Worm (Caenorhabditis elegans) whole organism, L3 larva: ENCODE data around the gene ZK1240.9.

Experiments used
- ZK546.5 ChIP-seq: sonication (generic microtip); optimal IDR thresholded peaks from 2 replicates; lab custom pipeline; 2017; ENCODE audit warnings: missing biosample characterization, missing genetic modification characterization
- aly-2 ChIP-seq: fragments of 150-350 bp; optimal IDR thresholded peaks from 2 replicates; lab custom pipeline; 2014; ENCODE audit warnings: missing biosample characterization, missing genetic modification characterization
- ama-1 ChIP-seq: fragments of 150-350 bp; optimal IDR thresholded peaks from 2 replicates; lab custom pipeline; 2018
- ceh-16 ChIP-seq: sonication (generic microtip); optimal IDR thresholded peaks from 2 replicates; lab custom pipeline; 2017; ENCODE audit warnings: missing biosample characterization, missing genetic modification characterization
- ceh-28 ChIP-seq: fragments of 150-350 bp; optimal IDR thresholded peaks from 2 replicates; lab custom pipeline; 2014; ENCODE audit warnings: missing biosample characterization, missing genetic modification reagents, missing genetic modification characterization
- ceh-82 ChIP-seq: fragments of 150-350 bp; optimal IDR thresholded peaks from 2 replicates; lab custom pipeline; 2014; ENCODE audit warnings: missing biosample characterization, missing genetic modification characterization
- ceh-9 ChIP-seq: sonication (generic microtip); optimal IDR thresholded peaks from 2 replicates; lab custom pipeline; 2018; ENCODE audit warnings: missing biosample characterization, missing genetic modification characterization
- daf-12 ChIP-seq: fragments of 150-350 bp; optimal IDR thresholded peaks from 2 replicates; lab custom pipeline; 2014; ENCODE audit warnings: missing biosample characterization, missing genetic modification reagents, missing genetic modification characterization
- egl-27 ChIP-seq: sonication (generic microtip); optimal IDR thresholded peaks from 4 replicates; lab custom pipeline; 2017; ENCODE audit warnings: missing biosample characterization, missing genetic modification reagents, missing genetic modification characterization
- egl-5 ChIP-seq: fragments of 150-350 bp; optimal IDR thresholded peaks from 2 replicates; lab custom pipeline; 2017; ENCODE audit warnings: missing biosample characterization, missing genetic modification reagents, missing genetic modification characterization, inconsistent platforms
- elt-1 ChIP-seq: fragments of 150-350 bp; optimal IDR thresholded peaks from 2 replicates; lab custom pipeline; 2014; ENCODE audit warnings: missing biosample characterization, missing genetic modification characterization
- elt-2 ChIP-seq: sonication (generic microtip); optimal IDR thresholded peaks from 2 replicates; lab custom pipeline; 2016; ENCODE audit warnings: missing genetic modification reagents, mild to moderate bottlenecking, missing genetic modification characterization, missing compliant biosample characterization
- elt-3 ChIP-seq, 3 experiments: fragments of 150-350 bp in 1 of 3; sonication (generic microtip) in 2 of 3; optimal IDR thresholded peaks; 2 replicates in 2 of 3; 4 replicates in 1 of 3; lab custom pipeline; 2014 to 2017; ENCODE audit warnings: missing biosample characterization in 3 of 3, missing genetic modification characterization in 3 of 3
- eor-1 ChIP-seq, 2 experiments: fragments of 150-350 bp; optimal IDR thresholded peaks; 2 replicates each; lab custom pipeline; 2014 to 2018; ENCODE audit warnings: missing biosample characterization in 2 of 2, missing genetic modification characterization in 2 of 2
- fkh-10 ChIP-seq: sonication (generic microtip); optimal IDR thresholded peaks from 2 replicates; lab custom pipeline; 2017; ENCODE audit warnings: missing biosample characterization, missing genetic modification reagents, missing genetic modification characterization
- fkh-2 ChIP-seq: fragments of 150-350 bp; optimal IDR thresholded peaks from 2 replicates; lab custom pipeline; 2014; ENCODE audit warnings: missing biosample characterization, missing genetic modification reagents, missing genetic modification characterization
- fos-1 ChIP-seq: fragments of 150-350 bp; optimal IDR thresholded peaks from 2 replicates; lab custom pipeline; 2014; ENCODE audit warnings: missing biosample characterization, missing genetic modification characterization
- hmg-11 ChIP-seq: sonication (generic microtip); optimal IDR thresholded peaks from 2 replicates; lab custom pipeline; 2016; ENCODE audit warnings: missing genetic modification characterization, missing compliant biosample characterization
- jun-1 ChIP-seq: fragments of 150-350 bp; optimal IDR thresholded peaks from 2 replicates; lab custom pipeline; 2014; ENCODE audit warnings: missing biosample characterization, missing genetic modification reagents, missing genetic modification characterization
- lin-39 ChIP-seq: fragments of 150-350 bp; optimal IDR thresholded peaks from 2 replicates; lab custom pipeline; 2018; ENCODE audit warnings: missing biosample characterization, missing genetic modification reagents, missing genetic modification characterization
- lsy-12 ChIP-seq: sonication (generic microtip); optimal IDR thresholded peaks from 2 replicates; lab custom pipeline; 2016; ENCODE audit warnings: mild to moderate bottlenecking, missing genetic modification characterization, missing compliant biosample characterization
- mml-1 ChIP-seq: fragments of 150-350 bp; sonication (generic microtip); optimal IDR thresholded peaks from 3 replicates; lab custom pipeline; 2014; ENCODE audit warnings: missing biosample characterization, missing genetic modification characterization
- nfya-1 ChIP-seq: sonication (generic microtip); optimal IDR thresholded peaks from 2 replicates; lab custom pipeline; 2017; ENCODE audit warnings: missing genetic modification characterization, mild to moderate bottlenecking, missing compliant biosample characterization, antibody characterized with exemption, moderate library complexity; ENCODE audit not compliant: insufficient read depth
- nhr-11 ChIP-seq: fragments of 150-350 bp; optimal IDR thresholded peaks from 2 replicates; lab custom pipeline; 2014; ENCODE audit warnings: missing biosample characterization, missing genetic modification characterization
- nhr-12 ChIP-seq: fragments of 150-350 bp; optimal IDR thresholded peaks from 2 replicates; lab custom pipeline; 2014; ENCODE audit warnings: missing biosample characterization, missing genetic modification characterization
- nhr-23 ChIP-seq: fragments of 150-350 bp; optimal IDR thresholded peaks from 2 replicates; lab custom pipeline; 2014; ENCODE audit warnings: missing biosample characterization, missing genetic modification reagents, missing genetic modification characterization
- nhr-237 ChIP-seq: fragments of 150-350 bp; optimal IDR thresholded peaks from 2 replicates; lab custom pipeline; 2014; ENCODE audit warnings: missing biosample characterization, missing genetic modification characterization
- nhr-25 ChIP-seq: sonication (generic microtip); optimal IDR thresholded peaks from 2 replicates; lab custom pipeline; 2017; ENCODE audit warnings: missing biosample characterization, missing genetic modification characterization
- nhr-28 ChIP-seq: fragments of 150-350 bp; optimal IDR thresholded peaks from 2 replicates; lab custom pipeline; 2014; ENCODE audit warnings: missing biosample characterization, missing genetic modification characterization
- nhr-67 ChIP-seq: fragments of 150-350 bp; optimal IDR thresholded peaks from 2 replicates; lab custom pipeline; 2014; ENCODE audit warnings: missing biosample characterization, missing genetic modification characterization
- nhr-76 ChIP-seq: fragments of 150-350 bp; sonication (generic microtip); optimal IDR thresholded peaks from 5 replicates; lab custom pipeline; 2014; ENCODE audit warnings: missing biosample characterization, missing genetic modification characterization
- nhr-77 ChIP-seq: fragments of 150-350 bp; optimal IDR thresholded peaks from 2 replicates; lab custom pipeline; 2014; ENCODE audit warnings: missing biosample characterization, missing genetic modification characterization
- pha-4 ChIP-seq: fragments of 150-350 bp; optimal IDR thresholded peaks from 2 replicates; lab custom pipeline; 2014; ENCODE audit warnings: missing biosample characterization, missing genetic modification reagents, missing genetic modification characterization
- pqm-1 ChIP-seq: fragments of 150-350 bp; optimal IDR thresholded peaks from 2 replicates; lab custom pipeline; 2017; ENCODE audit warnings: missing biosample characterization, missing genetic modification characterization, inconsistent platforms
- sea-2 ChIP-seq: fragments of 150-350 bp; sonication (generic microtip); optimal IDR thresholded peaks from 4 replicates; lab custom pipeline; 2014; ENCODE audit warnings: missing biosample characterization, missing genetic modification reagents, missing genetic modification characterization
- skn-1 ChIP-seq: fragments of 150-350 bp; optimal IDR thresholded peaks from 2 replicates; lab custom pipeline; 2014; ENCODE audit warnings: missing biosample characterization, missing genetic modification characterization
- tbx-2 ChIP-seq: sonication (generic microtip); optimal IDR thresholded peaks from 2 replicates; lab custom pipeline; 2016; ENCODE audit warnings: mild to moderate bottlenecking, missing genetic modification characterization, missing compliant biosample characterization
- unc-39 ChIP-seq: sonication (generic microtip); optimal IDR thresholded peaks from 4 replicates; lab custom pipeline; 2017; ENCODE audit warnings: missing biosample characterization, missing genetic modification characterization
- unc-62 ChIP-seq: fragments of 150-350 bp; sonication (generic microtip); optimal IDR thresholded peaks from 4 replicates; lab custom pipeline; 2014; ENCODE audit warnings: missing biosample characterization, missing genetic modification reagents, missing genetic modification characterization
- zag-1 ChIP-seq: fragments of 150-350 bp; optimal IDR thresholded peaks from 2 replicates; lab custom pipeline; 2014; ENCODE audit warnings: missing biosample characterization, missing genetic modification characterization
- ztf-4 ChIP-seq: fragments of 150-350 bp; optimal IDR thresholded peaks from 2 replicates; lab custom pipeline; 2014; ENCODE audit warnings: missing biosample characterization, missing genetic modification characterization

Gene ZK1240.9

DNA sequence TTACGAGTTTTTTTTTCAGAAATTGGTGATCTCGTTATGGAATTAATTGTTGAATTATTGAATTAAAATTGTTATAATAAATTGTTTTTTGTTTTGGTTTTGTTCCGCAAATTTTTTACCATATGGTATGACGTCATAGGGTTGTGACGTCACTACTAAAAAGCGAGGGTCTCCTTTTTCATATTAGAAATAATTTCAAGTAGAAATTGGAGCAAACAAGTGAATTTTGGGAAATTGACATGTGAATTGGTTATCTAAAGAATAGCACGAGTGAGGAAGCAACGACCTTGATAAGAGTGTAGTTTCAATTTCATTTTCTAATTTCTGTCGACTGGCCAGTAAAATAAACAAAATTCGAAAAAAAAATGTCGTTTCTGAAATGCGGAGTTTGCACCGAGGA, 17.6 kb downstream of the ZK1240.9 start, which contains the start of gene F43C11.7:
Gene F43C11.7, plus strand, starts transcription at position 326 of the 400 bp plus-strand sequence.
- peak; percentile 49 for TF ChIP-seq pqm-1 (tag; lab: Kevin White, UChicago)
- no peak for TF ChIP-seq skn-1
- TF ChIP-seq nhr-23 (tag; lab: Kevin White, UChicago): no peak
- peak; percentile 87 for TF ChIP-seq elt-2 (tag; lab: Kevin White, UChicago)
- peak; percentile 51 for TF ChIP-seq pha-4

DNA sequence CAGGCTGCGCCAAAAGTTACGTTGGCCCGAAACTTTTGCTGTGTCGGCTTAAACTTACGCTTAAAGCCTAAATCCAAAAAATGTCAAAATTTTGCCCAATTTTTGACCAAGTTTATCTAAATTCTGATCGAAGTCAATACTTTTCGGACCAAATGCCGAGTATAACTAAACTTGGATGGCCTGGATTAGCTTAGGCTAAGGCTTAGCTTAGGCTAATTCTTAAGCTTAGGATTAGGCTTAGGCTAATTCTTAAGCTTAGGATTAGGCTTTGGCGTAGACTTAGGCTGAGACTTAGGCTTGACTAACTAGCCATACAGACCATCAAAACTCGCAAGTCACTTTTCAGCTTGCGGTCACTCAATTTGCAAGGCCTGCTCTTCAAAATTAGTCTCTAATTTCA, 18.2 kb downstream of the ZK1240.9 start:
- TF ChIP-seq nfya-1 (tag; lab: Kevin White, UChicago) (no peak), unc-62 (GFP tag; lab: Kevin White, UChicago) (no peak), ceh-9 (tag; lab: Kevin White, UChicago) (no peak), unc-39 (tag; lab: Kevin White, UChicago) (no peak), egl-5 (tag; lab: Kevin White, UChicago) (no peak), nhr-25 (tag; lab: Kevin White, UChicago) (no peak), fkh-2 (no peak), ama-1 (lab: Kevin White, UChicago) (no peak), pha-4 (no peak)

DNA sequence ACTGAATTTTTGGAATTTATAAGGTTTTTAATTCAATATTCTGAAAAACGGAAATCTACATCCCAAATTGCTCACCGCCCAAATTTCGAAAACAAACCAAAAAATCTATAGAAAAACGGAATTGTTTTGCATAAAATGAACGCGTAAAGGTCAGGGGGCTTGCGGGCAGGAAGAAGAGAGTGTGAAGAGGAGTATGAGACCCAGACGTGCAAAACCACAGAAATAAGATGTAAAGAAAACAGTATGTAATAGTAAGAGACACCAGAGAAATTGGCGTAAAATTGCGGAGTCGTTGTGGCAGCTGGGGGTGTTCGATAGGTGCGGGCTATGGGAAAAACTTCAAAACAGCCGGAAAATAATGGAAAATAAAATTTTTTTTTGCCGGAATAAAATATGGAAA, 23.0 kb downstream of the ZK1240.9 start:
- TF ChIP-seq pqm-1 (tag; lab: Kevin White, UChicago): no peak
- peak; percentile 14 for TF ChIP-seq nfya-1 (tag; lab: Kevin White, UChicago)
- TF ChIP-seq elt-2 (tag; lab: Kevin White, UChicago): peak; percentile 5
- no peak for TF ChIP-seq skn-1
- no peak for TF ChIP-seq elt-1 (tag; lab: Kevin White, UChicago)
- no peak for TF ChIP-seq unc-39 (tag; lab: Kevin White, UChicago)
- no peak for TF ChIP-seq elt-3 (tag; optimal IDR thresholded peaks at IDR 0.05; lab: Kevin White, UChicago)
- TF ChIP-seq nhr-11 (tag; lab: Kevin White, UChicago): no peak
- peak; percentile 42 for TF ChIP-seq hmg-11 (tag; lab: Kevin White, UChicago)
- TF ChIP-seq nhr-76 (tag; lab: Kevin White, UChicago): no peak
- TF ChIP-seq mml-1 (tag; lab: Kevin White, UChicago): no peak
- TF ChIP-seq ceh-16: peak; percentile 16
- no peak for TF ChIP-seq ceh-82 (tag; lab: Kevin White, UChicago)

DNA sequence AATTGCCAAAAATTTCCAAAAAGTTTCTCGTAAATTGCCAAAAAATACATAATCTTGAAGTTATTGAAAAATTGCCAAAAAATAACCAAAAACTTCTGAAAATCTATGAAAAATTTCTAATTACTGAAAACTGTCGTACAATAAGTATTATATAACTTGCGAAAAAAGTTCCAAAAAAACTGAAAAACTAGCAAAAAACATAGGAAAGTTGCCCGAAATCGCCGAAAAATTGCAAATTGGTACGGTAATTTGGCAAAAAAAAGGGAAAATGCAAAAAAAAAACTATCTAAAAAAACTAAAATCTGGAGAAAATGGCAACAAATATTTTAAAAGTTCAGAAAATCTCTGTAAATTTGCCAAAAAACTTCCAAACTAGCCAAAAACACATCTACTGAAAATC, 23.5 kb downstream of the ZK1240.9 start, which contains the start of gene enri-1:
Gene enri-1, minus strand, starts transcription at position 101 of the 400 bp plus-strand sequence.
- no peak for TF ChIP-seq hmg-11 (tag; lab: Kevin White, UChicago)
- TF ChIP-seq ztf-4: no peak

DNA sequence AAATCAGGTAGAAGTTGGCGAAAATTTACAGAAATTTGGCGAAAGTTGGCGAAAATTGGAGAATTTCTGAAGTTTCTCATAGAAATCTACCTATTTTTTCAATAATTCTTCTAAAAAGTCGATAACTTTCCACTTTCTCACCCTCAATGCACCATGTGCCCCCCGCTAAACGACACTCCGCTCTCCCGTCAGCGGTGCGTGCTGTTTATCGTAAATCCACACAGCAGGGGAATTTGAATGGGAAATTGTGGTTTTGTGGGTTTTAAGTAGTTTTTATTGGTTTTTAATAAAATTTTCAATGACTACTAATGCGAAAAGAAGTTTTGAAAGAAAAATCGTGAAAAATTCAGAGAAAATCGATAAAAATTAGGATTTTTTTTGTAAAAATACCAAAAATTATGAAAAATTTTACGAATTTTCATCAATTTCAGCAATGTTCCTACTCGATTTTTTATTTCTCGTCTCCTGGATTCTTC, 24.1 kb downstream of the ZK1240.9 start, which contains the start of gene F43C11.6:
Gene F43C11.6, plus strand, starts transcription at position 426 of the 476 bp plus-strand sequence.
- no peak for TF ChIP-seq fkh-2
- TF ChIP-seq elt-3 (tag; optimal IDR thresholded peaks at IDR 0.05; lab: Kevin White, UChicago): no peak
- TF ChIP-seq ceh-28 (tag; lab: Kevin White, UChicago): no peak
- no peak for TF ChIP-seq mml-1 (tag; lab: Kevin White, UChicago)
- no peak for TF ChIP-seq elt-1 (tag; lab: Kevin White, UChicago)
- TF ChIP-seq ztf-4: no peak
- no peak for TF ChIP-seq unc-39 (tag; lab: Kevin White, UChicago)
- no peak for TF ChIP-seq fos-1
- peak; percentile 37 for TF ChIP-seq lin-39 (tag; lab: Kevin White, UChicago)
- TF ChIP-seq ama-1 (lab: Kevin White, UChicago): no peak
- TF ChIP-seq pha-4: peak; percentile 59
- no peak for TF ChIP-seq unc-62 (GFP tag; lab: Kevin White, UChicago)
- TF ChIP-seq eor-1 (tag; optimal IDR thresholded peaks at IDR 0.05; lab: Kevin White, UChicago): no peak
- no peak for TF ChIP-seq nhr-11 (tag; lab: Kevin White, UChicago)
- no peak for TF ChIP-seq ceh-9 (tag; lab: Kevin White, UChicago)
- TF ChIP-seq lsy-12 (tag; lab: Kevin White, UChicago): no peak
- peak; percentile 9 for TF ChIP-seq nhr-23 (tag; lab: Kevin White, UChicago)
- no peak for TF ChIP-seq aly-2 (tag; lab: Kevin White, UChicago)
- no peak for TF ChIP-seq pqm-1 (tag; lab: Kevin White, UChicago)
- TF ChIP-seq ceh-16: no peak
- TF ChIP-seq jun-1 (tag; lab: Kevin White, UChicago): no peak
- no peak for TF ChIP-seq nhr-77
- TF ChIP-seq zag-1 (tag; lab: Kevin White, UChicago): no peak
- no peak for TF ChIP-seq ceh-82 (tag; lab: Kevin White, UChicago)
- TF ChIP-seq daf-12 (tag; lab: Kevin White, UChicago): no peak
- TF ChIP-seq nhr-12: no peak
- peak; percentile 21 for TF ChIP-seq egl-5 (tag; lab: Kevin White, UChicago)
- TF ChIP-seq egl-27 (tag; lab: Kevin White, UChicago): no peak
- TF ChIP-seq tbx-2: no peak
- TF ChIP-seq nhr-25 (tag; lab: Kevin White, UChicago): no peak
- TF ChIP-seq nfya-1 (tag; lab: Kevin White, UChicago): peak; percentile 51
- no peak for TF ChIP-seq nhr-76 (tag; lab: Kevin White, UChicago)
- TF ChIP-seq nhr-67: no peak
- TF ChIP-seq elt-2 (tag; lab: Kevin White, UChicago): peak; percentile 21
- TF ChIP-seq nhr-237 (tag; lab: Kevin White, UChicago): no peak
- TF ChIP-seq fkh-10 (GFP tag; lab: Kevin White, UChicago): no peak
- no peak for TF ChIP-seq sea-2 (GFP tag; lab: Kevin White, UChicago)
- no peak for TF ChIP-seq ZK546.5 (tag; lab: Kevin White, UChicago)
- TF ChIP-seq hmg-11 (tag; lab: Kevin White, UChicago): no peak
- TF ChIP-seq nhr-28 (tag; lab: Kevin White, UChicago): no peak
